Fruit fly (Drosophila melanogaster) whole organism, embryonic: Measurements from ENCODE around the gene armi.

Source experiments
- Ada2b ChIP-seq: fragments of 200-800 bp; sonication (Bioruptor generic); IDR thresholded peaks from 2 replicates; pipeline ENCODE4 v1.3.6; 2022; ENCODE audit warnings: missing biosample characterization, missing genetic modification characterization
- CG11247 ChIP-seq: fragments of 200-800 bp; sonication (Bioruptor generic); IDR thresholded peaks from 2 replicates; pipeline ENCODE4 v1.3.6; 2022; ENCODE audit warnings: missing biosample characterization, missing genetic modification characterization
- CG12769 ChIP-seq: fragments of 200-800 bp; sonication (Bioruptor generic); optimal IDR thresholded peaks from 2 replicates; lab custom pipeline; 2019; ENCODE audit warnings: missing biosample characterization, mild to moderate bottlenecking, missing genetic modification characterization, moderate library complexity
- CG13287 ChIP-seq: fragments of 200-800 bp; sonication (Bioruptor generic); IDR thresholded peaks from 2 replicates; pipeline ENCODE4 v1.3.6; 2022; ENCODE audit warnings: missing biosample characterization, missing genetic modification characterization; ENCODE audit not compliant: partially characterized antibody
- CG13775 ChIP-seq: fragments of 200-800 bp; sonication (Bioruptor generic); optimal IDR thresholded peaks from 3 replicates; lab custom pipeline; 2017; ENCODE audit warnings: missing biosample characterization, mild to moderate bottlenecking, missing genetic modification characterization
- CG16863 ChIP-seq: fragments of 200-800 bp; sonication (Bioruptor generic); optimal IDR thresholded peaks from 3 replicates; lab custom pipeline; 2016; ENCODE audit warnings: missing biosample characterization, missing genetic modification characterization
- CG17186 ChIP-seq: fragments of 200-800 bp; sonication (Bioruptor generic); optimal IDR thresholded peaks from 3 replicates; lab custom pipeline; 2017; ENCODE audit warnings: missing biosample characterization, missing genetic modification reagents, missing genetic modification characterization
- CG17802 ChIP-seq: fragments of 200-800 bp; sonication (Bioruptor generic); optimal IDR thresholded peaks from 2 replicates; lab custom pipeline; 2018; ENCODE audit warnings: missing biosample characterization, mild to moderate bottlenecking, missing genetic modification characterization, moderate library complexity
- CG31388 ChIP-seq: fragments of 200-800 bp; sonication (Bioruptor generic); optimal IDR thresholded peaks from 2 replicates; lab custom pipeline; 2016; ENCODE audit warnings: missing biosample characterization, missing genetic modification characterization
- CG3281 ChIP-seq: fragments of 200-800 bp; sonication (Bioruptor generic); optimal IDR thresholded peaks from 3 replicates; lab custom pipeline; 2017; ENCODE audit warnings: missing biosample characterization, mild to moderate bottlenecking, missing genetic modification characterization
- CG34376 ChIP-seq: fragments of 200-800 bp; sonication (Bioruptor generic); optimal IDR thresholded peaks from 2 replicates; lab custom pipeline; 2018; ENCODE audit warnings: missing biosample characterization, mild to moderate bottlenecking, missing genetic modification characterization
- CG8359 ChIP-seq: fragments of 200-800 bp; sonication (Bioruptor generic); optimal IDR thresholded peaks from 2 replicates; lab custom pipeline; 2017; ENCODE audit warnings: missing biosample characterization, mild to moderate bottlenecking, missing genetic modification characterization, borderline replicate concordance
- CG8765 ChIP-seq: fragments of 200-800 bp; sonication (Bioruptor generic); IDR thresholded peaks from 2 replicates; pipeline ENCODE4 v1.3.6; 2022; ENCODE audit warnings: missing biosample characterization, missing genetic modification characterization
- CG8924 ChIP-seq: fragments of 200-800 bp; optimal IDR thresholded peaks from 3 replicates; lab custom pipeline; 2019; ENCODE audit warnings: missing biosample characterization, mild to moderate bottlenecking, missing genetic modification characterization, moderate library complexity
- CG9817 ChIP-seq: fragments of 200-800 bp; sonication (Bioruptor generic); optimal IDR thresholded peaks from 2 replicates; lab custom pipeline; 2018; ENCODE audit warnings: missing biosample characterization, mild to moderate bottlenecking, missing genetic modification characterization, moderate library complexity
- D ChIP-seq, 2 experiments: fragments of 200-800 bp in 1 of 2; fragments of >200 bp in 1 of 2; sonication (Bioruptor generic) in 1 of 2; optimal IDR thresholded peaks; 2 replicates in 1 of 2; 3 replicates in 1 of 2; lab custom pipeline; 2017; ENCODE audit warnings: mild to moderate bottlenecking in 1 of 2, missing biosample characterization in 1 of 2, missing genetic modification characterization in 1 of 2, missing genetic modification reagents in 1 of 2
- Dip3 ChIP-seq: fragments of 200-800 bp; sonication (Bioruptor generic); optimal IDR thresholded peaks from 3 replicates; lab custom pipeline; 2016; ENCODE audit warnings: missing biosample characterization, missing genetic modification characterization
- Doc2 ChIP-seq: fragments of 200-800 bp; sonication (Bioruptor generic); IDR thresholded peaks from 2 replicates; pipeline ENCODE4 v1.3.6; 2022; ENCODE audit warnings: missing biosample characterization, missing genetic modification characterization
- Eip74EF ChIP-seq, 2 experiments: fragments of 200-800 bp in 1 of 2; fragments of >200 bp in 1 of 2; sonication (Bioruptor generic) in 1 of 2; optimal IDR thresholded peaks; 2 replicates each; lab custom pipeline; 2017 to 2019; ENCODE audit warnings: missing biosample characterization in 2 of 2, missing genetic modification characterization in 2 of 2, mild to moderate bottlenecking in 1 of 2, moderate library complexity in 1 of 2
- Gsc ChIP-seq: fragments of 200-800 bp; sonication (Bioruptor generic); IDR thresholded peaks from 2 replicates; pipeline ENCODE4 v1.3.6; 2022; ENCODE audit warnings: missing biosample characterization, missing genetic modification characterization
- HmgZ ChIP-seq: fragments of 200-800 bp; sonication (Bioruptor generic); optimal IDR thresholded peaks from 2 replicates; lab custom pipeline; 2018; ENCODE audit warnings: missing biosample characterization, mild to moderate bottlenecking, missing genetic modification characterization
- Hr3 ChIP-seq: fragments of 200-800 bp; sonication (Bioruptor generic); optimal IDR thresholded peaks from 3 replicates; lab custom pipeline; 2016; ENCODE audit warnings: missing biosample characterization, missing genetic modification characterization
- Hr51 ChIP-seq, 2 experiments: fragments of 200-800 bp; sonication (Bioruptor generic); optimal IDR thresholded peaks; 2 replicates in 1 of 2; 3 replicates in 1 of 2; lab custom pipeline; 2016 to 2018; ENCODE audit warnings: missing biosample characterization in 2 of 2, missing genetic modification characterization in 2 of 2, mild to moderate bottlenecking in 1 of 2, moderate library complexity in 1 of 2
- Hr78 ChIP-seq, 2 experiments: fragments of 200-800 bp in 1 of 2; fragments of >200 bp in 1 of 2; sonication (Bioruptor generic) in 1 of 2; optimal IDR thresholded peaks; 2 replicates each; lab custom pipeline; 2017 to 2019; ENCODE audit warnings: missing biosample characterization in 2 of 2, missing genetic modification characterization in 2 of 2, mild to moderate bottlenecking in 1 of 2, moderate library complexity in 1 of 2
- Lim3 ChIP-seq: fragments of 200-800 bp; sonication (Bioruptor generic); IDR thresholded peaks from 2 replicates; pipeline ENCODE4 v1.3.6; 2022; ENCODE audit warnings: missing biosample characterization, missing genetic modification characterization
- NfI ChIP-seq: fragments of 200-800 bp; sonication (Bioruptor generic); optimal IDR thresholded peaks from 3 replicates; lab custom pipeline; 2018; ENCODE audit warnings: missing biosample characterization, mild to moderate bottlenecking, missing genetic modification characterization, moderate library complexity
- Oli ChIP-seq: fragments of 200-800 bp; sonication (Bioruptor generic); optimal IDR thresholded peaks from 2 replicates; lab custom pipeline; 2018; ENCODE audit warnings: missing biosample characterization, mild to moderate bottlenecking, missing genetic modification characterization, moderate library complexity
- Spps ChIP-seq: fragments of 200-800 bp; sonication (Bioruptor generic); optimal IDR thresholded peaks from 2 replicates; lab custom pipeline; 2018; ENCODE audit warnings: missing biosample characterization, mild to moderate bottlenecking, missing genetic modification characterization
- Usf ChIP-seq: fragments of 200-800 bp; sonication (Bioruptor generic); optimal IDR thresholded peaks from 2 replicates; lab custom pipeline; 2017; ENCODE audit warnings: missing genotype, missing biosample characterization, missing genetic modification characterization
- al ChIP-seq: fragments of 200-800 bp; sonication (Bioruptor generic); IDR thresholded peaks from 2 replicates; pipeline ENCODE4 v1.3.6; 2022; ENCODE audit warnings: missing biosample characterization, missing genetic modification characterization
- az2 ChIP-seq: fragments of 200-800 bp; sonication (Bioruptor generic); optimal IDR thresholded peaks from 3 replicates; lab custom pipeline; 2016; ENCODE audit warnings: missing biosample characterization, missing genetic modification characterization
- bigmax ChIP-seq: fragments of 200-800 bp; sonication (Bioruptor generic); optimal IDR thresholded peaks from 2 replicates; lab custom pipeline; 2018; ENCODE audit warnings: missing biosample characterization, mild to moderate bottlenecking, missing genetic modification characterization
- cato ChIP-seq: fragments of 200-800 bp; sonication (Bioruptor generic); optimal IDR thresholded peaks from 2 replicates; lab custom pipeline; 2016; ENCODE audit warnings: missing biosample characterization, missing genetic modification characterization, borderline replicate concordance
- ci ChIP-seq: fragments of 200-800 bp; sonication (Bioruptor generic); IDR thresholded peaks from 3 replicates; pipeline ENCODE4 v1.3.6; 2022; ENCODE audit warnings: missing biosample characterization, missing genetic modification characterization
- dm ChIP-seq: fragments of 200-800 bp; sonication (Bioruptor generic); optimal IDR thresholded peaks from 3 replicates; lab custom pipeline; 2016; ENCODE audit warnings: missing biosample characterization, missing genetic modification characterization
- hb ChIP-seq: fragments of 200-800 bp; sonication (Bioruptor generic); IDR thresholded peaks from 3 replicates; pipeline ENCODE4 v1.3.6; 2022; ENCODE audit warnings: missing biosample characterization, missing genetic modification characterization; ENCODE audit not compliant: partially characterized antibody
- hbn ChIP-seq: fragments of 200-800 bp; sonication (Bioruptor generic); IDR thresholded peaks from 2 replicates; pipeline ENCODE4 v1.3.6; 2022; ENCODE audit warnings: missing biosample characterization, missing genetic modification characterization; ENCODE audit not compliant: partially characterized antibody
- hkb ChIP-seq, 2 experiments: fragments of 200-800 bp in 1 of 2; fragments of >200 bp in 1 of 2; sonication (Bioruptor generic) in 1 of 2; IDR thresholded peaks in 1 of 2; optimal IDR thresholded peaks in 1 of 2; 2 replicates each; pipeline versions ENCODE4 v1.3.6 to Lab custom; 2017 to 2022; ENCODE audit warnings: missing biosample characterization in 1 of 2, missing genetic modification characterization in 1 of 2
- knrl ChIP-seq: fragments of 200-800 bp; sonication (Bioruptor generic); IDR thresholded peaks from 3 replicates; pipeline ENCODE4 v1.3.6; 2022; ENCODE audit warnings: missing biosample characterization, missing genetic modification characterization; ENCODE audit not compliant: partially characterized antibody
- pnt ChIP-seq: fragments of 200-800 bp; sonication (Bioruptor generic); optimal IDR thresholded peaks from 3 replicates; lab custom pipeline; 2016; ENCODE audit warnings: missing biosample characterization, missing genetic modification characterization
- psq ChIP-seq: fragments of 200-800 bp; sonication (Bioruptor generic); optimal IDR thresholded peaks from 2 replicates; lab custom pipeline; 2017; ENCODE audit warnings: missing biosample characterization, missing genetic modification characterization
- sim ChIP-seq: fragments of 200-800 bp; sonication (Bioruptor generic); IDR thresholded peaks from 2 replicates; pipeline ENCODE4 v1.3.6; 2022; ENCODE audit warnings: missing biosample characterization, missing genetic modification characterization
- stc ChIP-seq: fragments of 200-800 bp; sonication (Bioruptor generic); IDR thresholded peaks from 2 replicates; pipeline ENCODE4 v1.3.6; 2022; ENCODE audit warnings: missing biosample characterization, missing genetic modification characterization
- tin ChIP-seq: fragments of 200-800 bp; sonication (Bioruptor generic); optimal IDR thresholded peaks from 3 replicates; lab custom pipeline; 2016; ENCODE audit warnings: missing biosample characterization, missing genetic modification characterization
- tll ChIP-seq, 2 experiments: fragments of 200-800 bp in 1 of 2; fragments of >200 bp in 1 of 2; sonication (Bioruptor generic) in 1 of 2; optimal IDR thresholded peaks; 2 replicates each; lab custom pipeline; 2017 to 2019; ENCODE audit warnings: missing biosample characterization in 2 of 2, missing genetic modification characterization in 2 of 2, mild to moderate bottlenecking in 1 of 2, moderate library complexity in 1 of 2
- usp ChIP-seq: fragments of >200 bp; optimal IDR thresholded peaks from 2 replicates; lab custom pipeline; 2017; ENCODE audit warnings: missing biosample characterization, missing genetic modification characterization
- z ChIP-seq: fragments of 200-800 bp; sonication (Bioruptor generic); IDR thresholded peaks from 3 replicates; pipeline ENCODE4 v1.3.6; 2022; ENCODE audit warnings: missing biosample characterization, missing genetic modification characterization
- zen2 ChIP-seq: fragments of 200-800 bp; sonication (Bioruptor generic); IDR thresholded peaks from 3 replicates; pipeline ENCODE4 v1.3.6; 2022; ENCODE audit warnings: missing biosample characterization, missing genetic modification characterization; ENCODE audit not compliant: partially characterized antibody

armi gene

DNA sequence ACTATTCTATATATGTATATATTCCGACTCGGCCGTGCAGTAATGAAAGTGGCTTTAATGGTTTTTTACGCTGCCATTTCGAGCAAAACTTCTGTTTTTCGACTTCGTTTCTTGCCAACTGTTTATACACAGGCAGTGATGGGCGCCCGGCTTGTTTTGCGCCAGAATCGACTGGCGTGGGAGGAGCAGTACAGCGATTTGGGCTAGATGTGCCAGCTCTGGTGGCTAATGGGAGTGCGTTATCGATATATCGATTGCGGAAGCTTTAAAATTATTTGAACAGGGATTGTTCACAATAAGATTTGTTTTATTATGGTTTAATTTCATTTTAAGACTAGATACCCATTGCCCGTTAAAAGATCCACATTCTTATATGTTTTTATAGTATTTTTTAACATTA is 10.1 kb downstream of the armi start, which contains the start of gene CG14971 (continued):
- TF ChIP-seq Ada2b (GFP tag; lab: Robert Waterston, UW) (no peak; the same call in 1 of the 2 replicates), Hr78 (GFP tag; optimal IDR thresholded peaks at IDR 0.05; lab: Kevin White, UChicago) (no peak), psq (no peak), sim (GFP tag; lab: Robert Waterston, UW) (no peak), CG8359 (GFP tag; lab: Kevin White, UChicago) (no peak), az2 (GFP tag; lab: Kevin White, UChicago) (no peak), CG8765 (GFP tag; lab: Robert Waterston, UW) (no peak), CG12769 (tag; lab: Kevin White, UChicago) (no peak), D (optimal IDR thresholded peaks at IDR 0.05; lab: Kevin White, UChicago) (no peak), D (GFP tag; optimal IDR thresholded peaks at IDR 0.05; lab: Kevin White, UChicago) (no peak), Eip74EF (GFP tag; optimal IDR thresholded peaks at IDR 0.05; lab: Kevin White, UChicago) (peak in 1 of 2 experiments; percentile 47), cato (GFP tag; lab: Kevin White, UChicago) (no peak), hb (peak; percentile 80), usp (no peak), hkb (optimal IDR thresholded peaks at IDR 0.05; lab: Kevin White, UChicago) (no peak), hkb (GFP tag; IDR thresholded peaks at IDR 0.05; lab: Robert Waterston, UW) (no peak), CG11247 (GFP tag; lab: Robert Waterston, UW) (no peak), Dip3 (peak; percentile 39), CG34376 (peak; percentile 33), hbn (GFP tag; lab: Robert Waterston, UW) (peak; percentile 78), Gsc (GFP tag; lab: Robert Waterston, UW) (no peak), Doc2 (no peak), Lim3 (GFP tag; lab: Robert Waterston, UW) (no peak), CG17186 (GFP tag; lab: Kevin White, UChicago) (peak; percentile 51), al (GFP tag; lab: Robert Waterston, UW) (0 out of 2 replicates have a peak, but pooled peaks have one; percentile 24), Oli (tag; lab: Kevin White, UChicago) (no peak), stc (GFP tag; lab: Robert Waterston, UW) (no peak), Hr3 (GFP tag; lab: Kevin White, UChicago) (peak; percentile 9), CG8924 (tag; lab: Kevin White, UChicago) (peak; percentile 34), HmgZ (tag; lab: Kevin White, UChicago) (peak; percentile 83), CG16863 (no peak), knrl (GFP tag; lab: Robert Waterston, UW) (peak; percentile 82), NfI (GFP tag; lab: Kevin White, UChicago) (peak; percentile 52), z (no peak), Usf (GFP tag; lab: Kevin White, UChicago) (no peak), CG3281 (GFP tag; lab: Kevin White, UChicago) (no peak), pnt (GFP tag; lab: Kevin White, UChicago) (no peak), bigmax (GFP tag; lab: Kevin White, UChicago) (no peak), CG13775 (peak; percentile 22), CG9817 (tag; lab: Kevin White, UChicago) (peak; percentile 3), zen2 (GFP tag; lab: Robert Waterston, UW) (peak; percentile 54; the same call in 2 of the 3 replicates), tin (GFP tag; lab: Kevin White, UChicago) (no peak), CG31388 (no peak), CG17802 (tag; lab: Kevin White, UChicago) (no peak), Hr51 (GFP tag; optimal IDR thresholded peaks at IDR 0.05; lab: Kevin White, UChicago) (peak in 1 of 2 experiments; percentile 35), Spps (tag; lab: Kevin White, UChicago) (no peak), dm (GFP tag; lab: Kevin White, UChicago) (peak; percentile 67), tll (GFP tag; optimal IDR thresholded peaks at IDR 0.05; lab: Kevin White, UChicago) (no peak), CG13287 (GFP tag; lab: Robert Waterston, UW) (peak; percentile 91), ci (GFP tag; lab: Robert Waterston, UW) (peak; percentile 12; the same call in 1 of the 3 replicates)
